Worm (Caenorhabditis elegans) whole organism, L2 larva: ENCODE results near the gene tim-1.
A peak's percentile ranks its signal among the peaks of the same experiment; 100 is the strongest.

Source experiments
- C34F6.9 ChIP-seq: fragments of 150-350 bp; optimal IDR thresholded peaks from 2 replicates; lab custom pipeline; 2014; ENCODE audit warnings: missing biosample characterization, missing genetic modification characterization
- F13H6.1 ChIP-seq: sonication (generic microtip); optimal IDR thresholded peaks from 2 replicates; lab custom pipeline; 2016; ENCODE audit warnings: missing genetic modification characterization, missing compliant biosample characterization
- R02D3.7 ChIP-seq: fragments of 150-350 bp; optimal IDR thresholded peaks from 2 replicates; lab custom pipeline; 2014; ENCODE audit warnings: missing biosample characterization, missing genetic modification characterization
- Y55F3AM.14 ChIP-seq: fragments of 200-800 bp; sonication (Bioruptor generic); optimal IDR thresholded peaks from 2 replicates; lab custom pipeline; 2018; ENCODE audit warnings: mild to moderate bottlenecking, missing genetic modification characterization, missing compliant biosample characterization
- ZK546.5 ChIP-seq: sonication (generic microtip); optimal IDR thresholded peaks from 2 replicates; lab custom pipeline; 2017; ENCODE audit warnings: missing biosample characterization, missing genetic modification characterization
- alr-1 ChIP-seq: fragments of 150-350 bp; optimal IDR thresholded peaks from 2 replicates; lab custom pipeline; 2014; ENCODE audit warnings: missing biosample characterization, missing genetic modification characterization
- aly-2 ChIP-seq: fragments of 150-350 bp; optimal IDR thresholded peaks from 2 replicates; lab custom pipeline; 2014; ENCODE audit warnings: missing biosample characterization, missing genetic modification characterization
- ama-1 ChIP-seq: fragments of 150-350 bp; optimal IDR thresholded peaks from 2 replicates; lab custom pipeline; 2018; ENCODE audit warnings: inconsistent platforms
- blmp-1 ChIP-seq: sonication (generic microtip); optimal IDR thresholded peaks from 2 replicates; lab custom pipeline; 2017; ENCODE audit warnings: missing genetic modification characterization, mild to moderate bottlenecking, missing compliant biosample characterization, antibody characterized with exemption, moderate library complexity; ENCODE audit not compliant: insufficient read depth
- ceh-16 ChIP-seq: fragments of 150-350 bp; optimal IDR thresholded peaks from 2 replicates; lab custom pipeline; 2014; ENCODE audit warnings: missing biosample characterization, missing genetic modification characterization
- ceh-82 ChIP-seq: fragments of 150-350 bp; optimal IDR thresholded peaks from 2 replicates; lab custom pipeline; 2014; ENCODE audit warnings: missing biosample characterization, missing genetic modification characterization
- crh-2 ChIP-seq: sonication (generic microtip); optimal IDR thresholded peaks from 2 replicates; lab custom pipeline; 2017; ENCODE audit warnings: missing biosample characterization, missing genetic modification characterization
- dmd-4 ChIP-seq: sonication (generic microtip); optimal IDR thresholded peaks from 2 replicates; lab custom pipeline; 2017; ENCODE audit warnings: missing biosample characterization, missing genetic modification characterization
- egl-27 ChIP-seq: sonication (generic microtip); optimal IDR thresholded peaks from 3 replicates; lab custom pipeline; 2017; ENCODE audit warnings: missing biosample characterization, missing genetic modification reagents, missing genetic modification characterization
- elt-1 ChIP-seq: fragments of 150-350 bp; optimal IDR thresholded peaks from 2 replicates; lab custom pipeline; 2014; ENCODE audit warnings: missing biosample characterization, missing genetic modification characterization
- elt-3 ChIP-seq: sonication (generic microtip); optimal IDR thresholded peaks from 2 replicates; lab custom pipeline; 2017; ENCODE audit warnings: missing biosample characterization, missing genetic modification characterization
- fos-1 ChIP-seq: fragments of 150-350 bp; optimal IDR thresholded peaks from 2 replicates; lab custom pipeline; 2014; ENCODE audit warnings: missing biosample characterization, missing genetic modification characterization
- gmeb-1 ChIP-seq: fragments of 150-350 bp; optimal IDR thresholded peaks from 2 replicates; lab custom pipeline; 2014; ENCODE audit warnings: missing biosample characterization, missing genetic modification characterization
- lin-11 ChIP-seq: fragments of 150-350 bp; sonication (generic microtip); optimal IDR thresholded peaks from 2 replicates; lab custom pipeline; 2014; ENCODE audit warnings: missing biosample characterization, missing genetic modification characterization, inconsistent platforms, mixed read lengths
- lin-13 ChIP-seq: fragments of 150-350 bp; optimal IDR thresholded peaks from 2 replicates; lab custom pipeline; 2014; ENCODE audit warnings: missing biosample characterization, missing genetic modification reagents, missing genetic modification characterization
- lin-39 ChIP-seq: fragments of 150-350 bp; optimal IDR thresholded peaks from 2 replicates; lab custom pipeline; 2014; ENCODE audit warnings: missing biosample characterization, missing genetic modification reagents, missing genetic modification characterization
- lsy-2 ChIP-seq, 2 experiments: fragments of 150-350 bp in 1 of 2; sonication (generic microtip) in 1 of 2; optimal IDR thresholded peaks; 2 replicates each; lab custom pipeline; 2014 to 2017; ENCODE audit warnings: missing biosample characterization in 2 of 2, missing genetic modification characterization in 2 of 2
- mab-5 ChIP-seq: fragments of 150-350 bp; optimal IDR thresholded peaks from 2 replicates; lab custom pipeline; 2014; ENCODE audit warnings: missing biosample characterization, missing genetic modification characterization
- mbf-1 ChIP-seq: sonication (generic microtip); optimal IDR thresholded peaks from 2 replicates; lab custom pipeline; 2017; ENCODE audit warnings: missing biosample characterization, missing genetic modification characterization
- mdl-1 ChIP-seq, 2 experiments: fragments of 150-350 bp in 1 of 2; sonication (generic microtip) in 1 of 2; optimal IDR thresholded peaks; 2 replicates each; lab custom pipeline; 2017; ENCODE audit warnings: missing biosample characterization in 2 of 2, missing genetic modification characterization in 2 of 2
- nhr-10 ChIP-seq: sonication (generic microtip); optimal IDR thresholded peaks from 2 replicates; lab custom pipeline; 2017; ENCODE audit warnings: missing biosample characterization, missing genetic modification characterization
- nhr-11 ChIP-seq: fragments of 150-350 bp; optimal IDR thresholded peaks from 2 replicates; lab custom pipeline; 2014; ENCODE audit warnings: missing biosample characterization, missing genetic modification characterization
- nhr-12 ChIP-seq: fragments of 150-350 bp; optimal IDR thresholded peaks from 2 replicates; lab custom pipeline; 2014; ENCODE audit warnings: missing biosample characterization, missing genetic modification characterization
- nhr-129 ChIP-seq: fragments of 150-350 bp; optimal IDR thresholded peaks from 2 replicates; lab custom pipeline; 2014; ENCODE audit warnings: missing biosample characterization, missing genetic modification characterization
- nhr-21 ChIP-seq: fragments of 150-350 bp; optimal IDR thresholded peaks from 2 replicates; lab custom pipeline; 2014; ENCODE audit warnings: missing biosample characterization, missing genetic modification characterization
- nhr-23 ChIP-seq: fragments of 150-350 bp; optimal IDR thresholded peaks from 2 replicates; lab custom pipeline; 2014; ENCODE audit warnings: missing biosample characterization, missing genetic modification reagents, missing genetic modification characterization
- nhr-237 ChIP-seq: fragments of 150-350 bp; optimal IDR thresholded peaks from 2 replicates; lab custom pipeline; 2014; ENCODE audit warnings: missing biosample characterization, missing genetic modification characterization
- nhr-25 ChIP-seq: fragments of 150-350 bp; sonication (generic microtip); optimal IDR thresholded peaks from 3 replicates; lab custom pipeline; 2014; ENCODE audit warnings: missing biosample characterization, missing genetic modification characterization
- nhr-6 ChIP-seq: fragments of 150-350 bp; optimal IDR thresholded peaks from 2 replicates; lab custom pipeline; 2014; ENCODE audit warnings: missing biosample characterization, missing genetic modification characterization
- nhr-77 ChIP-seq: fragments of 150-350 bp; optimal IDR thresholded peaks from 2 replicates; lab custom pipeline; 2014; ENCODE audit warnings: missing biosample characterization, missing genetic modification characterization
- peb-1 ChIP-seq: fragments of 150-350 bp; optimal IDR thresholded peaks from 2 replicates; lab custom pipeline; 2014; ENCODE audit warnings: missing biosample characterization, missing genetic modification characterization
- sem-4 ChIP-seq: fragments of 150-350 bp; optimal IDR thresholded peaks from 2 replicates; lab custom pipeline; 2014; ENCODE audit warnings: missing biosample characterization, missing genetic modification reagents, missing genetic modification characterization
- skn-1 ChIP-seq: sonication (generic microtip); optimal IDR thresholded peaks from 2 replicates; lab custom pipeline; 2017; ENCODE audit warnings: missing biosample characterization, missing genetic modification characterization
- sma-3 ChIP-seq: sonication (generic microtip); optimal IDR thresholded peaks from 2 replicates; lab custom pipeline; 2016; ENCODE audit warnings: missing genetic modification reagents, missing genetic modification characterization, missing compliant biosample characterization
- sma-9 ChIP-seq, 2 experiments: fragments of 150-350 bp in 1 of 2; sonication (generic microtip) in 1 of 2; optimal IDR thresholded peaks; 2 replicates each; lab custom pipeline; 2014 to 2016; ENCODE audit warnings: missing genetic modification characterization in 2 of 2, mild to moderate bottlenecking in 1 of 2, missing biosample characterization in 1 of 2, missing compliant biosample characterization in 1 of 2, missing genetic modification reagents in 1 of 2, moderate library complexity in 1 of 2
- snpc-4 ChIP-seq: fragments of 150-350 bp; optimal IDR thresholded peaks from 2 replicates; lab custom pipeline; 2014; ENCODE audit warnings: missing biosample characterization, missing genetic modification characterization
- unc-39 ChIP-seq: fragments of 150-350 bp; optimal IDR thresholded peaks from 2 replicates; lab custom pipeline; 2014; ENCODE audit warnings: missing biosample characterization, missing genetic modification characterization
- unc-55 ChIP-seq: fragments of 150-350 bp; sonication (generic microtip); optimal IDR thresholded peaks from 3 replicates; lab custom pipeline; 2014; ENCODE audit warnings: missing biosample characterization, missing genetic modification reagents, missing genetic modification characterization
- unc-62 ChIP-seq: fragments of 150-350 bp; optimal IDR thresholded peaks from 2 replicates; lab custom pipeline; 2014; ENCODE audit warnings: missing biosample characterization, missing genetic modification reagents, missing genetic modification characterization
- zag-1 ChIP-seq: fragments of 150-350 bp; optimal IDR thresholded peaks from 2 replicates; lab custom pipeline; 2014; ENCODE audit warnings: missing biosample characterization, missing genetic modification characterization
- ztf-1 ChIP-seq: fragments of 200-800 bp; sonication (Bioruptor generic); conservative IDR thresholded peaks from 2 replicates; pipeline ENCODE4 v1.3.6; 2022; ENCODE audit warnings: missing genetic modification characterization, missing compliant biosample characterization
- ztf-11 ChIP-seq: sonication (generic microtip); optimal IDR thresholded peaks from 2 replicates; lab custom pipeline; 2017; ENCODE audit warnings: missing biosample characterization, missing genetic modification characterization
- ztf-4 ChIP-seq: fragments of 150-350 bp; optimal IDR thresholded peaks from 2 replicates; lab custom pipeline; 2014; ENCODE audit warnings: missing biosample characterization, missing genetic modification characterization

Gene tim-1

ce11 chrIII:12250114-12250792 is at the start of gene tim-1, which contains the start of gene Y75B8A.23:
tim-1 (minus strand) TSS chrIII:12250164.
Y75B8A.23 (plus strand) TSS chrIII:12250660.
- TF ChIP-seq dmd-4 (tag; lab: Kevin White, UChicago) (peak; percentile 48), lin-39 (no peak), F13H6.1 (tag; lab: Kevin White, UChicago) (peak; percentile 94), nhr-10 (tag; lab: Kevin White, UChicago) (peak; percentile 89), mbf-1 (tag; lab: Kevin White, UChicago) (no peak), snpc-4 (tag; lab: Kevin White, UChicago) (peak; percentile 100), alr-1 (tag; lab: Kevin White, UChicago) (no peak), nhr-6 (tag; lab: Kevin White, UChicago) (peak; percentile 77), crh-2 (tag; lab: Kevin White, UChicago) (peak; percentile 99), zag-1 (tag; lab: Kevin White, UChicago) (peak; percentile 84), lin-11 (tag; lab: Kevin White, UChicago) (peak; percentile 93), aly-2 (tag; lab: Kevin White, UChicago) (peak; percentile 38), elt-3 (no peak), ama-1 (lab: Kevin White, UChicago) (peak; percentile 99), C34F6.9 (tag; lab: Kevin White, UChicago) (peak; percentile 84), nhr-237 (tag; lab: Kevin White, UChicago) (peak; percentile 37), nhr-21 (tag; lab: Kevin White, UChicago) (peak; percentile 97), sem-4 (tag; lab: Kevin White, UChicago) (peak; percentile 99), elt-1 (tag; lab: Kevin White, UChicago) (peak; percentile 53), ztf-11 (tag; lab: Kevin White, UChicago) (no peak), unc-39 (tag; lab: Kevin White, UChicago) (no peak), R02D3.7 (tag; lab: Kevin White, UChicago) (peak; percentile 52), gmeb-1 (tag; lab: Kevin White, UChicago) (peak; percentile 97), lin-13 (GFP tag; lab: Kevin White, UChicago) (peak; percentile 96), fos-1 (tag; lab: Kevin White, UChicago) (peak; percentile 96), unc-55 (GFP tag; lab: Kevin White, UChicago) (peak; percentile 92), Y55F3AM.14 (GFP tag; lab: Kevin White, UChicago) (peak; percentile 86), blmp-1 (tag; lab: Kevin White, UChicago) (peak; percentile 65), mdl-1 (tag; optimal IDR thresholded peaks at IDR 0.05; lab: Kevin White, UChicago) (peak; percentile 66 to 85), nhr-25 (tag; lab: Kevin White, UChicago) (peak; percentile 90), skn-1 (tag; lab: Kevin White, UChicago) (peak; percentile 24), sma-3 (GFP tag; lab: Kevin White, UChicago) (peak; percentile 98), ceh-82 (tag; lab: Kevin White, UChicago) (peak; percentile 81), ztf-4 (tag; lab: Kevin White, UChicago) (peak; percentile 90), peb-1 (tag; lab: Kevin White, UChicago) (no peak), egl-27 (tag; lab: Kevin White, UChicago) (peak; percentile 84), nhr-77 (tag; lab: Kevin White, UChicago) (peak; percentile 84), nhr-23 (tag; lab: Kevin White, UChicago) (no peak), nhr-12 (tag; lab: Kevin White, UChicago) (peak; percentile 53), ceh-16 (tag; lab: Kevin White, UChicago) (peak; percentile 77), lsy-2 (tag; optimal IDR thresholded peaks at IDR 0.05; lab: Kevin White, UChicago) (peak; percentile 89 to 94), mab-5 (tag; lab: Kevin White, UChicago) (peak; percentile 94), sma-9 (GFP tag; optimal IDR thresholded peaks at IDR 0.05; lab: Kevin White, UChicago) (peak; percentile 79), sma-9 (tag; optimal IDR thresholded peaks at IDR 0.05; lab: Kevin White, UChicago) (no peak), ztf-1 (GFP tag; lab: Robert Waterston, UW) (no peak), unc-62 (GFP tag; lab: Kevin White, UChicago) (no peak), nhr-129 (tag; lab: Kevin White, UChicago) (peak; percentile 89), nhr-11 (tag; lab: Kevin White, UChicago) (peak; percentile 74), ZK546.5 (peak; percentile 32)
